Fruit fly (Drosophila melanogaster) whole organism, embryonic: Measurements from ENCODE around the gene CG13285.

ENCODE experiments used
- Ada2b ChIP-seq: fragments of 200-800 bp; sonication (Bioruptor generic); IDR thresholded peaks from 2 replicates; pipeline ENCODE4 v1.3.6; 2022; ENCODE audit warnings: missing biosample characterization, missing genetic modification characterization
- Aef1 ChIP-seq: fragments of 200-800 bp; sonication (Bioruptor generic); IDR thresholded peaks from 3 replicates; pipeline ENCODE4 v1.3.6; 2022; ENCODE audit warnings: missing biosample characterization, missing genetic modification characterization
- Atf-2 ChIP-seq: fragments of 200-800 bp; sonication (Bioruptor generic); optimal IDR thresholded peaks from 2 replicates; lab custom pipeline; 2016; ENCODE audit warnings: missing biosample characterization, missing genetic modification characterization
- Atf3 ChIP-seq: fragments of 200-800 bp; sonication (Bioruptor generic); optimal IDR thresholded peaks from 3 replicates; lab custom pipeline; 2016; ENCODE audit warnings: missing biosample characterization, missing genetic modification characterization
- CG10431 ChIP-seq: fragments of 200-800 bp; sonication (Bioruptor generic); optimal IDR thresholded peaks from 3 replicates; lab custom pipeline; 2018; ENCODE audit warnings: missing biosample characterization, mild to moderate bottlenecking, missing genetic modification characterization
- CG11723 ChIP-seq: fragments of 200-800 bp; sonication (Bioruptor generic); optimal IDR thresholded peaks from 2 replicates; lab custom pipeline; 2017; ENCODE audit warnings: missing biosample characterization, mild to moderate bottlenecking, missing genetic modification characterization
- CG12104 ChIP-seq: fragments of 200-800 bp; sonication (Bioruptor generic); optimal IDR thresholded peaks from 3 replicates; lab custom pipeline; 2016; ENCODE audit warnings: missing biosample characterization, missing genetic modification characterization
- CG12769 ChIP-seq: fragments of 200-800 bp; sonication (Bioruptor generic); optimal IDR thresholded peaks from 2 replicates; lab custom pipeline; 2019; ENCODE audit warnings: missing biosample characterization, mild to moderate bottlenecking, missing genetic modification characterization, moderate library complexity
- CG12942 ChIP-seq: fragments of 200-800 bp; sonication (Bioruptor generic); optimal IDR thresholded peaks from 3 replicates; lab custom pipeline; 2016; ENCODE audit warnings: missing biosample characterization, missing genetic modification characterization
- CG14050 ChIP-seq: fragments of 200-800 bp; sonication (Bioruptor generic); IDR thresholded peaks from 3 replicates; pipeline ENCODE4 v1.3.6; 2022; ENCODE audit warnings: missing biosample characterization, missing genetic modification characterization
- CG14860 ChIP-seq: fragments of 200-800 bp; sonication (Bioruptor generic); IDR thresholded peaks from 3 replicates; pipeline ENCODE4 v1.3.6; 2022; ENCODE audit warnings: missing biosample characterization, missing genetic modification characterization; ENCODE audit not compliant: partially characterized antibody
- CG1647 ChIP-seq: fragments of 200-800 bp; sonication (Bioruptor generic); optimal IDR thresholded peaks from 3 replicates; lab custom pipeline; 2016; ENCODE audit warnings: missing biosample characterization, missing genetic modification characterization
- CG16815 ChIP-seq: fragments of 200-800 bp; sonication (Bioruptor generic); optimal IDR thresholded peaks from 3 replicates; lab custom pipeline; 2017; ENCODE audit warnings: missing biosample characterization, mild to moderate bottlenecking, missing genetic modification characterization
- CG1792 ChIP-seq: fragments of 200-800 bp; sonication (Bioruptor generic); optimal IDR thresholded peaks from 2 replicates; lab custom pipeline; 2016; ENCODE audit warnings: missing biosample characterization, missing genetic modification characterization
- CG3726 ChIP-seq: fragments of 200-800 bp; sonication (Bioruptor generic); IDR thresholded peaks from 3 replicates; pipeline ENCODE4, ENCODE4 v1.3.6; 2022; ENCODE audit warnings: missing biosample characterization, missing genetic modification characterization
- CG42726 ChIP-seq: fragments of 200-800 bp; sonication (Bioruptor generic); IDR thresholded peaks from 2 replicates; pipeline ENCODE4 v1.3.6; 2022; ENCODE audit warnings: missing biosample characterization, missing genetic modification characterization; ENCODE audit not compliant: partially characterized antibody
- CG5953 ChIP-seq: fragments of 200-800 bp; sonication (Bioruptor generic); IDR thresholded peaks from 2 replicates; pipeline ENCODE4 v1.3.6; 2022; ENCODE audit warnings: missing biosample characterization, missing genetic modification characterization
- CG6683 ChIP-seq: fragments of 200-800 bp; sonication (Bioruptor generic); optimal IDR thresholded peaks from 2 replicates; lab custom pipeline; 2017; ENCODE audit warnings: missing biosample characterization, mild to moderate bottlenecking, missing genetic modification characterization, missing genetic modification reagents
- CG7786 ChIP-seq: fragments of 200-800 bp; sonication (Bioruptor generic); optimal IDR thresholded peaks from 2 replicates; lab custom pipeline; 2016; ENCODE audit warnings: missing biosample characterization, missing genetic modification characterization
- CG8290 ChIP-seq, 3 experiments: fragments of 200-800 bp; sonication (Bioruptor generic); optimal IDR thresholded peaks; 2 replicates each; lab custom pipeline; 2016 to 2019; ENCODE audit warnings: missing biosample characterization in 3 of 3, missing genetic modification characterization in 3 of 3, mild to moderate bottlenecking in 2 of 3, moderate library complexity in 1 of 3
- Camta ChIP-seq: fragments of 200-800 bp; sonication (Bioruptor generic); optimal IDR thresholded peaks from 2 replicates; lab custom pipeline; 2016; ENCODE audit warnings: missing biosample characterization, missing genetic modification characterization
- ERR ChIP-seq: fragments of 200-800 bp; sonication (Bioruptor generic); optimal IDR thresholded peaks from 2 replicates; lab custom pipeline; 2016; ENCODE audit warnings: missing biosample characterization, missing genetic modification characterization
- Hmr ChIP-seq: fragments of 200-800 bp; sonication (Bioruptor generic); optimal IDR thresholded peaks from 3 replicates; lab custom pipeline; 2017; ENCODE audit warnings: mild to moderate bottlenecking, missing biosample characterization, missing genetic modification reagents, missing genetic modification characterization
- Hr78 ChIP-seq, 2 experiments: fragments of 200-800 bp in 1 of 2; fragments of >200 bp in 1 of 2; sonication (Bioruptor generic) in 1 of 2; optimal IDR thresholded peaks; 2 replicates each; lab custom pipeline; 2017 to 2019; ENCODE audit warnings: missing biosample characterization in 2 of 2, missing genetic modification characterization in 2 of 2, mild to moderate bottlenecking in 1 of 2, moderate library complexity in 1 of 2
- Lim3 ChIP-seq: fragments of 200-800 bp; sonication (Bioruptor generic); IDR thresholded peaks from 2 replicates; pipeline ENCODE4 v1.3.6; 2022; ENCODE audit warnings: missing biosample characterization, missing genetic modification characterization
- Mad ChIP-seq: fragments of 200-800 bp; sonication (Bioruptor generic); optimal IDR thresholded peaks from 2 replicates; lab custom pipeline; 2016; ENCODE audit warnings: missing biosample characterization, missing genetic modification characterization
- Mrtf ChIP-seq: fragments of 200-800 bp; sonication (Bioruptor generic); IDR thresholded peaks from 3 replicates; pipeline ENCODE4 v1.3.6; 2022; ENCODE audit warnings: missing biosample characterization, missing genetic modification characterization
- Sry-δ ChIP-seq: fragments of 200-800 bp; sonication (Bioruptor generic); optimal IDR thresholded peaks from 2 replicates; lab custom pipeline; 2016; ENCODE audit warnings: missing biosample characterization, missing genetic modification characterization
- Taf1 ChIP-seq: fragments of 200-800 bp; sonication (Bioruptor generic); IDR thresholded peaks from 2 replicates; pipeline ENCODE4 v1.3.6; 2022; ENCODE audit warnings: missing biosample characterization, missing genetic modification characterization
- Usf ChIP-seq: fragments of 200-800 bp; sonication (Bioruptor generic); optimal IDR thresholded peaks from 2 replicates; lab custom pipeline; 2017; ENCODE audit warnings: missing genotype, missing biosample characterization, missing genetic modification characterization
- ac ChIP-seq: fragments of 200-800 bp; sonication (Bioruptor generic); optimal IDR thresholded peaks from 3 replicates; lab custom pipeline; 2017; ENCODE audit warnings: missing biosample characterization, mild to moderate bottlenecking, missing genetic modification characterization
- al ChIP-seq: fragments of 200-800 bp; sonication (Bioruptor generic); IDR thresholded peaks from 2 replicates; pipeline ENCODE4 v1.3.6; 2022; ENCODE audit warnings: missing biosample characterization, missing genetic modification characterization
- ato ChIP-seq: fragments of 200-800 bp; sonication (Bioruptor generic); IDR thresholded peaks from 2 replicates; pipeline ENCODE4 v1.3.6; 2022; ENCODE audit warnings: missing biosample characterization, missing genetic modification characterization; ENCODE audit not compliant: partially characterized antibody
- bcd ChIP-seq: fragments of 200-800 bp; sonication (Bioruptor generic); optimal IDR thresholded peaks from 2 replicates; lab custom pipeline; 2017; ENCODE audit warnings: missing biosample characterization, mild to moderate bottlenecking, missing genetic modification characterization
- cato ChIP-seq: fragments of 200-800 bp; sonication (Bioruptor generic); optimal IDR thresholded peaks from 2 replicates; lab custom pipeline; 2016; ENCODE audit warnings: missing biosample characterization, missing genetic modification characterization, borderline replicate concordance
- ewg ChIP-seq: fragments of 200-800 bp; sonication (Bioruptor generic); optimal IDR thresholded peaks from 3 replicates; lab custom pipeline; 2017; ENCODE audit warnings: mild to moderate bottlenecking, missing biosample characterization, missing genetic modification reagents, missing genetic modification characterization
- grau ChIP-seq: fragments of 200-800 bp; optimal IDR thresholded peaks from 3 replicates; lab custom pipeline; 2019; ENCODE audit warnings: missing biosample characterization, mild to moderate bottlenecking, missing genetic modification characterization, moderate library complexity
- grn ChIP-seq: fragments of 200-800 bp; sonication (Bioruptor generic); optimal IDR thresholded peaks from 3 replicates; lab custom pipeline; 2017; ENCODE audit warnings: missing biosample characterization, missing genetic modification characterization
- jing ChIP-seq: fragments of 200-800 bp; sonication (Bioruptor generic); optimal IDR thresholded peaks from 2 replicates; lab custom pipeline; 2018; ENCODE audit warnings: missing biosample characterization, mild to moderate bottlenecking, missing genetic modification characterization
- lab ChIP-seq: fragments of 200-800 bp; sonication (Bioruptor generic); optimal IDR thresholded peaks from 3 replicates; lab custom pipeline; 2017; ENCODE audit warnings: missing biosample characterization, missing genetic modification characterization, mild to moderate bottlenecking, moderate library complexity, missing genetic modification reagents
- onecut ChIP-seq: fragments of 200-800 bp; sonication (Bioruptor generic); IDR thresholded peaks from 2 replicates; pipeline ENCODE4 v1.3.6; 2022; ENCODE audit warnings: missing biosample characterization, missing genetic modification characterization
- pnt ChIP-seq: fragments of 200-800 bp; sonication (Bioruptor generic); optimal IDR thresholded peaks from 3 replicates; lab custom pipeline; 2016; ENCODE audit warnings: missing biosample characterization, missing genetic modification characterization
- pros ChIP-seq: fragments of 200-800 bp; sonication (Bioruptor generic); optimal IDR thresholded peaks from 3 replicates; lab custom pipeline; 2019; ENCODE audit warnings: missing biosample characterization, mild to moderate bottlenecking, missing genetic modification characterization, moderate library complexity
- sqz ChIP-seq: fragments of 200-800 bp; sonication (Bioruptor generic); optimal IDR thresholded peaks from 3 replicates; lab custom pipeline; 2018; ENCODE audit warnings: missing biosample characterization, mild to moderate bottlenecking, missing genetic modification characterization
- sug ChIP-seq: fragments of 200-800 bp; optimal IDR thresholded peaks from 2 replicates; lab custom pipeline; 2019; ENCODE audit warnings: missing biosample characterization, mild to moderate bottlenecking, missing genetic modification characterization, moderate library complexity
- tin ChIP-seq: fragments of 200-800 bp; sonication (Bioruptor generic); optimal IDR thresholded peaks from 3 replicates; lab custom pipeline; 2016; ENCODE audit warnings: missing biosample characterization, missing genetic modification characterization
- z ChIP-seq: fragments of 200-800 bp; sonication (Bioruptor generic); IDR thresholded peaks from 3 replicates; pipeline ENCODE4 v1.3.6; 2022; ENCODE audit warnings: missing biosample characterization, missing genetic modification characterization

The CG13285 gene

dm6 chr3L:5577250-5578138 is 41.9 kb upstream of the CG13285 start, which contains the start of gene Msr-110 (continued):
- TF ChIP-seq CG16815 (GFP tag; lab: Kevin White, UChicago) (peak; percentile 75), CG42726 (GFP tag; lab: Robert Waterston, UW) (peak; percentile 52; the same call in 1 of the 2 replicates), CG14860 (GFP tag; lab: Robert Waterston, UW) (no peak), CG14050 (GFP tag; lab: Robert Waterston, UW) (peak; percentile 78; the same call in 2 of the 3 replicates), CG6683 (GFP tag; lab: Kevin White, UChicago) (peak; percentile 70), bcd (peak; percentile 89), Atf3 (GFP tag; lab: Kevin White, UChicago) (peak; percentile 74), CG11723 (GFP tag; lab: Kevin White, UChicago) (peak; percentile 70), Mad (peak; percentile 76), Ada2b (peak; percentile 84), pros (no peak), Hmr (peak; percentile 86), Mrtf (peak; percentile 84), tin (GFP tag; lab: Kevin White, UChicago) (peak; percentile 76), CG8290 (GFP tag; optimal IDR thresholded peaks at IDR 0.05; lab: Kevin White, UChicago) (peak; percentile 37), CG8290 (tag; optimal IDR thresholded peaks at IDR 0.05; lab: Kevin White, UChicago) (peak in 1 of 2 experiments; percentile 83), grau (tag; lab: Kevin White, UChicago) (peak; percentile 98), Atf-2 (peak; percentile 59), Lim3 (GFP tag; lab: Robert Waterston, UW) (0 out of 2 replicates have a peak, but pooled peaks have one; percentile 48), CG12942 (peak; percentile 67), CG12769 (peak; percentile 91), ato (GFP tag; lab: Robert Waterston, UW) (no peak), Aef1 (GFP tag; lab: Robert Waterston, UW) (peak; percentile 86), z (GFP tag; lab: Robert Waterston, UW) (no peak), Taf1 (GFP tag; lab: Robert Waterston, UW) (peak; percentile 86), jing (GFP tag; lab: Kevin White, UChicago) (peak; percentile 78), pnt (peak; percentile 55), grn (GFP tag; lab: Kevin White, UChicago) (peak; percentile 13), cato (GFP tag; lab: Kevin White, UChicago) (peak; percentile 66), CG3726 (GFP tag; lab: Robert Waterston, UW) (peak; percentile 69; the same call in 2 of the 3 replicates), CG5953 (GFP tag; lab: Robert Waterston, UW) (peak; percentile 69), lab (peak; percentile 93), ewg (peak; percentile 78), Usf (GFP tag; lab: Kevin White, UChicago) (peak; percentile 58), ERR (GFP tag; lab: Kevin White, UChicago) (no peak), CG1647 (GFP tag; lab: Kevin White, UChicago) (peak; percentile 40), sug (peak; percentile 86), Camta (GFP tag; lab: Kevin White, UChicago) (peak; percentile 48), CG12104 (GFP tag; lab: Kevin White, UChicago) (peak; percentile 71), CG1792 (GFP tag; lab: Kevin White, UChicago) (peak; percentile 52), Hr78 (GFP tag; optimal IDR thresholded peaks at IDR 0.05; lab: Kevin White, UChicago) (peak in 1 of 2 experiments; percentile 55), CG10431 (GFP tag; lab: Kevin White, UChicago) (peak; percentile 54), Sry-δ (GFP tag; lab: Kevin White, UChicago) (peak; percentile 32), onecut (peak; percentile 69), al (GFP tag; lab: Robert Waterston, UW) (peak; percentile 82), ac (GFP tag; lab: Kevin White, UChicago) (no peak), sqz (GFP tag; lab: Kevin White, UChicago) (peak; percentile 87), CG7786 (peak; percentile 75)
